Worm (Caenorhabditis elegans) whole organism, L1 larva: Measurements from ENCODE around the gene F58G1.8.

Source experiments
- F16B12.6 ChIP-seq: fragments of 150-350 bp; optimal IDR thresholded peaks from 2 replicates; lab custom pipeline; 2014; ENCODE audit warnings: missing biosample characterization, missing genetic modification characterization
- Y116A8C.19 ChIP-seq: sonication (generic microtip); optimal IDR thresholded peaks from 2 replicates; lab custom pipeline; 2016; ENCODE audit warnings: missing compliant biosample characterization, missing genetic modification characterization, borderline replicate concordance
- aha-1 ChIP-seq: fragments of 150-350 bp; optimal IDR thresholded peaks from 2 replicates; lab custom pipeline; 2014; ENCODE audit warnings: missing biosample characterization, missing genetic modification characterization
- alr-1 ChIP-seq: fragments of 200-800 bp; sonication (Bioruptor generic); optimal IDR thresholded peaks from 2 replicates; lab custom pipeline; 2018; ENCODE audit warnings: borderline replicate concordance, mild to moderate bottlenecking, missing genetic modification characterization, missing compliant biosample characterization
- aly-2 ChIP-seq: fragments of 150-350 bp; optimal IDR thresholded peaks from 2 replicates; lab custom pipeline; 2014; ENCODE audit warnings: missing biosample characterization, missing genetic modification characterization
- blmp-1 ChIP-seq: fragments of 150-350 bp; optimal IDR thresholded peaks from 2 replicates; lab custom pipeline; 2014; ENCODE audit warnings: missing biosample characterization, missing genetic modification characterization
- ceh-63 ChIP-seq: fragments of 200-800 bp; sonication (Bioruptor generic); optimal IDR thresholded peaks from 2 replicates; lab custom pipeline; 2018; ENCODE audit warnings: mild to moderate bottlenecking, missing genetic modification characterization, missing compliant biosample characterization
- ceh-8 ChIP-seq: fragments of 200-800 bp; sonication (Bioruptor generic); optimal IDR thresholded peaks from 2 replicates; lab custom pipeline; 2018; ENCODE audit warnings: mild to moderate bottlenecking, missing genetic modification characterization, moderate library complexity, missing compliant biosample characterization
- ces-1 ChIP-seq: fragments of 150-350 bp; optimal IDR thresholded peaks from 2 replicates; lab custom pipeline; 2014; ENCODE audit warnings: missing biosample characterization, missing genetic modification reagents, missing genetic modification characterization
- dpl-1 ChIP-seq, 3 experiments: fragments of 150-350 bp in 2 of 3; sonication (generic microtip) in 1 of 3; optimal IDR thresholded peaks; 2 replicates each; lab custom pipeline; 2014 to 2017; ENCODE audit warnings: missing biosample characterization in 3 of 3, missing genetic modification characterization in 3 of 3, missing genetic modification reagents in 3 of 3
- efl-1 ChIP-seq, 4 experiments: fragments of 150-350 bp; optimal IDR thresholded peaks in 3 of 4; peaks in 1 of 4; 1 replicate in 1 of 4; 2 replicates in 3 of 4; lab custom pipeline; 2014; ENCODE audit warnings: missing biosample characterization in 2 of 4, missing genetic modification characterization in 2 of 4, missing genetic modification reagents in 2 of 4
- efl-3 ChIP-seq: fragments of 200-800 bp; sonication (Bioruptor generic); optimal IDR thresholded peaks from 2 replicates; lab custom pipeline; 2018; ENCODE audit warnings: mild to moderate bottlenecking, missing genetic modification characterization, missing compliant biosample characterization
- elt-3 ChIP-seq, 6 experiments: fragments of 150-350 bp in 1 of 6; sonication (generic microtip); optimal IDR thresholded peaks; 2 replicates each; lab custom pipeline; 2017 to 2018; ENCODE audit warnings: missing biosample characterization in 6 of 6, missing genetic modification characterization in 6 of 6, inconsistent platforms in 1 of 6
- fkh-4 ChIP-seq: sonication (generic microtip); optimal IDR thresholded peaks from 2 replicates; lab custom pipeline; 2016; ENCODE audit warnings: missing compliant biosample characterization, missing genetic modification characterization, borderline replicate concordance
- fos-1 ChIP-seq: fragments of 150-350 bp; optimal IDR thresholded peaks from 2 replicates; lab custom pipeline; 2014; ENCODE audit warnings: missing biosample characterization, missing genetic modification characterization
- hlh-17 ChIP-seq: fragments of 200-800 bp; sonication (Bioruptor generic); optimal IDR thresholded peaks from 2 replicates; lab custom pipeline; 2018; ENCODE audit warnings: missing genetic modification characterization, mild to moderate bottlenecking, missing compliant biosample characterization, moderate library complexity, borderline replicate concordance
- irx-1 ChIP-seq: sonication (generic microtip); optimal IDR thresholded peaks from 2 replicates; lab custom pipeline; 2016; ENCODE audit warnings: missing genetic modification characterization, missing compliant biosample characterization
- jun-1 ChIP-seq: fragments of 150-350 bp; optimal IDR thresholded peaks from 2 replicates; lab custom pipeline; 2014; ENCODE audit warnings: missing biosample characterization, missing genetic modification reagents, missing genetic modification characterization
- lin-14 ChIP-seq: fragments of 200-800 bp; sonication (Bioruptor generic); optimal IDR thresholded peaks from 2 replicates; lab custom pipeline; 2018; ENCODE audit warnings: mild to moderate bottlenecking, missing genetic modification characterization, moderate library complexity, missing compliant biosample characterization
- lin-15B ChIP-seq: fragments of 150-350 bp; sonication (generic microtip); optimal IDR thresholded peaks from 3 replicates; lab custom pipeline; 2014; ENCODE audit warnings: missing biosample characterization, missing genetic modification characterization
- lin-35 ChIP-seq, 2 experiments: fragments of 150-350 bp; optimal IDR thresholded peaks; 2 replicates each; lab custom pipeline; 2014; ENCODE audit warnings: missing biosample characterization in 2 of 2, missing genetic modification characterization in 2 of 2, missing genetic modification reagents in 2 of 2
- lin-39 ChIP-seq: fragments of 150-350 bp; optimal IDR thresholded peaks from 2 replicates; lab custom pipeline; 2014; ENCODE audit warnings: missing biosample characterization, missing genetic modification reagents, missing genetic modification characterization
- lir-3 ChIP-seq: sonication (generic microtip); optimal IDR thresholded peaks from 2 replicates; lab custom pipeline; 2016; ENCODE audit warnings: mild to moderate bottlenecking, missing genetic modification characterization, moderate library complexity, missing compliant biosample characterization; ENCODE audit not compliant: poor library complexity
- lsy-2 ChIP-seq, 2 experiments: fragments of 150-350 bp; optimal IDR thresholded peaks; 2 replicates each; lab custom pipeline; 2014; ENCODE audit warnings: missing biosample characterization in 2 of 2, missing genetic modification characterization in 2 of 2
- mab-9 ChIP-seq: fragments of 200-800 bp; sonication (Bioruptor generic); IDR thresholded peaks from 2 replicates; pipeline ENCODE4 v1.3.6; 2022; ENCODE audit warnings: missing genetic modification reagents, missing genetic modification characterization, missing compliant biosample characterization
- mef-2 ChIP-seq: fragments of 150-350 bp; optimal IDR thresholded peaks from 2 replicates; lab custom pipeline; 2014; ENCODE audit warnings: missing biosample characterization, missing genetic modification characterization
- mep-1 ChIP-seq: fragments of 150-350 bp; optimal IDR thresholded peaks from 2 replicates; lab custom pipeline; 2014; ENCODE audit warnings: missing biosample characterization, missing genetic modification characterization
- nhr-20 ChIP-seq: sonication (generic microtip); optimal IDR thresholded peaks from 2 replicates; lab custom pipeline; 2016; ENCODE audit warnings: mild to moderate bottlenecking, missing genetic modification characterization, missing compliant biosample characterization
- nhr-28 ChIP-seq: fragments of 150-350 bp; optimal IDR thresholded peaks from 2 replicates; lab custom pipeline; 2014; ENCODE audit warnings: missing biosample characterization, missing genetic modification characterization
- nhr-84 ChIP-seq: sonication (generic microtip); optimal IDR thresholded peaks from 2 replicates; lab custom pipeline; 2017; ENCODE audit warnings: missing biosample characterization, missing genetic modification characterization
- nhr-85 ChIP-seq: sonication (generic microtip); peaks from one replicate; lab custom pipeline; 2016; ENCODE audit warnings: missing genetic modification characterization, inconsistent platforms, missing compliant biosample characterization
- nhr-90 ChIP-seq: sonication (generic microtip); optimal IDR thresholded peaks from 2 replicates; lab custom pipeline; 2016; ENCODE audit warnings: mild to moderate bottlenecking, missing genetic modification characterization, missing compliant biosample characterization; ENCODE audit not compliant: poor library complexity
- pag-3 ChIP-seq: sonication (generic microtip); optimal IDR thresholded peaks from 2 replicates; lab custom pipeline; 2017; ENCODE audit warnings: missing genetic modification characterization, mild to moderate bottlenecking, missing compliant biosample characterization, antibody characterized with exemption, borderline replicate concordance; ENCODE audit not compliant: insufficient read depth
- pax-3 ChIP-seq: fragments of 200-800 bp; sonication (Bioruptor generic); optimal IDR thresholded peaks from 2 replicates; lab custom pipeline; 2018; ENCODE audit warnings: mild to moderate bottlenecking, missing genetic modification characterization, moderate library complexity, missing compliant biosample characterization
- pqm-1 ChIP-seq: sonication (generic microtip); optimal IDR thresholded peaks from 3 replicates; lab custom pipeline; 2017; ENCODE audit warnings: missing biosample characterization, missing genetic modification characterization
- rnt-1 ChIP-seq: sonication (generic microtip); optimal IDR thresholded peaks from 2 replicates; lab custom pipeline; 2016; ENCODE audit warnings: mild to moderate bottlenecking, missing genetic modification characterization, moderate library complexity, missing compliant biosample characterization
- skn-1 ChIP-seq: fragments of 150-350 bp; optimal IDR thresholded peaks from 2 replicates; lab custom pipeline; 2014; ENCODE audit warnings: missing biosample characterization, missing genetic modification characterization
- snpc-4 ChIP-seq: fragments of 150-350 bp; optimal IDR thresholded peaks from 2 replicates; lab custom pipeline; 2014; ENCODE audit warnings: missing biosample characterization, missing genetic modification characterization
- snu-23 ChIP-seq: sonication (generic microtip); optimal IDR thresholded peaks from 2 replicates; lab custom pipeline; 2016; ENCODE audit warnings: missing genetic modification characterization, missing compliant biosample characterization
- unc-30 ChIP-seq: sonication (generic microtip); optimal IDR thresholded peaks from 2 replicates; lab custom pipeline; 2017; ENCODE audit warnings: missing biosample characterization, missing genetic modification characterization
- vab-15 ChIP-seq: sonication (generic microtip); optimal IDR thresholded peaks from 2 replicates; lab custom pipeline; 2017; ENCODE audit warnings: missing genotype, mild to moderate bottlenecking, missing genetic modification characterization, missing compliant biosample characterization
- xbp-1 ChIP-seq: sonication (generic microtip); optimal IDR thresholded peaks from 2 replicates; lab custom pipeline; 2016; ENCODE audit warnings: missing genetic modification characterization, missing compliant biosample characterization
- zag-1 ChIP-seq: fragments of 150-350 bp; optimal IDR thresholded peaks from 2 replicates; lab custom pipeline; 2014; ENCODE audit warnings: missing biosample characterization, missing genetic modification characterization
- zip-4 ChIP-seq: fragments of 200-800 bp; sonication (Bioruptor generic); optimal IDR thresholded peaks from 2 replicates; lab custom pipeline; 2018; ENCODE audit warnings: mild to moderate bottlenecking, missing genetic modification characterization, moderate library complexity, missing compliant biosample characterization
- ztf-4 ChIP-seq: fragments of 150-350 bp; optimal IDR thresholded peaks from 2 replicates; lab custom pipeline; 2014; ENCODE audit warnings: missing biosample characterization, missing genetic modification characterization

The F58G1.8 gene

ce11 chrII:12939161-12939560 is 13.7 kb upstream of the F58G1.8 start:
- TF ChIP-seq snpc-4 (tag; lab: Kevin White, UChicago), result peak; percentile 9
- peak in 1 of 6 experiments; percentile 31 for TF ChIP-seq elt-3 (tag; optimal IDR thresholded peaks at IDR 0.05; lab: Kevin White, UChicago)
- no peak for TF ChIP-seq nhr-84
- TF ChIP-seq nhr-20 (tag; lab: Kevin White, UChicago), result no peak
- TF ChIP-seq hlh-17 (GFP tag; lab: Kevin White, UChicago), result no peak
- TF ChIP-seq lin-14, result peak; percentile 49
- no peak for TF ChIP-seq fkh-4
- no peak for TF ChIP-seq nhr-90 (tag; lab: Kevin White, UChicago)
- TF ChIP-seq alr-1 (tag; lab: Kevin White, UChicago), result no peak
- TF ChIP-seq blmp-1, result peak; percentile 55
- TF ChIP-seq nhr-85 (tag; lab: Kevin White, UChicago), result no peak
- no peak for TF ChIP-seq jun-1 (tag; lab: Kevin White, UChicago)
- no peak for TF ChIP-seq ceh-8 (GFP tag; lab: Kevin White, UChicago)
- TF ChIP-seq zag-1 (tag; lab: Kevin White, UChicago), result no peak
- TF ChIP-seq mep-1, result no peak
- no peak for TF ChIP-seq rnt-1 (tag; lab: Kevin White, UChicago)
- TF ChIP-seq pax-3 (tag; lab: Kevin White, UChicago), result no peak
- no peak for TF ChIP-seq pag-3 (tag; lab: Kevin White, UChicago)
- TF ChIP-seq efl-1 (optimal IDR thresholded peaks at IDR 0.05; lab: Kevin White, UChicago), result no peak
- no peak for TF ChIP-seq efl-1 (GFP tag; optimal IDR thresholded peaks at IDR 0.05 in 1 of 2; lab: Kevin White, UChicago)
- no peak for TF ChIP-seq mab-9 (GFP tag; lab: Robert Waterston, UW)
- TF ChIP-seq lin-35 (GFP tag; optimal IDR thresholded peaks at IDR 0.05; lab: Kevin White, UChicago), result peak in 1 of 2 experiments; percentile 15

DNA sequence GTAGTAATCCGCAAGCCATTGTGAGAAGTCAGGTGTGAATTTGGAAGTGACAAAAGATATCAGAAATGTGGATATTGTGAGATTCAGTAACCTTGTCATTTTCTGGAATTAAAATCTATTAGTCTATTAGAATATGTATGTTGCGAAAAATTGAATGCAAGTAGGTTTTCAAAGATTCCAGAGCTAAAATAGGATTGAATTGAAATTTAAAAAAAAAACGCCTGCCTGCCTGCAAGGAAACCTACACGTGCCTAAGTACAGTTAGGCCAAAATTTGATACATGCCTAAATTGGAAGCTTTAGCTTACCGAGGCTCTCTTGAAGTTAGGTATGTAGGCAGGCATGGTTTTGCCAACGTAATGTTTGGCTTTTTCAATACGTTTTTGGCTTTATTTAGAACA is 9.8 kb upstream of the F58G1.8 start, which contains the start of gene lips-9:
TSS of gene lips-9 (minus strand) at position 101 of the 400 bp plus-strand sequence.
- TF ChIP-seq aha-1 (tag; lab: Kevin White, UChicago), result no peak
- TF ChIP-seq lsy-2 (tag; optimal IDR thresholded peaks at IDR 0.05; lab: Kevin White, UChicago), result no peak
- TF ChIP-seq pax-3 (tag; lab: Kevin White, UChicago), result no peak
- TF ChIP-seq lin-39 (tag; lab: Kevin White, UChicago), result no peak
- no peak for TF ChIP-seq Y116A8C.19 (tag; lab: Kevin White, UChicago)
- TF ChIP-seq rnt-1 (tag; lab: Kevin White, UChicago), result no peak
- TF ChIP-seq lin-15B (tag; lab: Kevin White, UChicago), result no peak
- TF ChIP-seq zip-4 (GFP tag; lab: Kevin White, UChicago), result no peak
- no peak for TF ChIP-seq dpl-1 (GFP tag; optimal IDR thresholded peaks at IDR 0.05; lab: Kevin White, UChicago)
- TF ChIP-seq skn-1 (tag; lab: Kevin White, UChicago), result no peak
- TF ChIP-seq snu-23 (GFP tag; lab: Kevin White, UChicago), result no peak
- no peak for TF ChIP-seq ztf-4 (tag; lab: Kevin White, UChicago)
- no peak for TF ChIP-seq efl-1 (optimal IDR thresholded peaks at IDR 0.05; lab: Kevin White, UChicago)
- no peak for TF ChIP-seq efl-1 (GFP tag; optimal IDR thresholded peaks at IDR 0.05 in 1 of 2; lab: Kevin White, UChicago)
- no peak for TF ChIP-seq nhr-84
- TF ChIP-seq irx-1 (tag; lab: Kevin White, UChicago), result no peak
- no peak for TF ChIP-seq F16B12.6 (tag; lab: Kevin White, UChicago)
- TF ChIP-seq vab-15 (tag; lab: Kevin White, UChicago), result no peak
- no peak for TF ChIP-seq pqm-1 (tag; lab: Kevin White, UChicago)
- no peak for TF ChIP-seq snpc-4 (tag; lab: Kevin White, UChicago)
- TF ChIP-seq, all 84 proteins: peak for 0

- TF ChIP-seq nhr-85 (tag; lab: Kevin White, UChicago), result no peak
- no peak for TF ChIP-seq aly-2 (tag; lab: Kevin White, UChicago)
- TF ChIP-seq Y116A8C.19 (tag; lab: Kevin White, UChicago), result no peak
- TF ChIP-seq elt-3 (tag; optimal IDR thresholded peaks at IDR 0.05; lab: Kevin White, UChicago), result no peak
- no peak for TF ChIP-seq F16B12.6 (tag; lab: Kevin White, UChicago)
- TF ChIP-seq ceh-63 (GFP tag; lab: Kevin White, UChicago), result no peak
- TF ChIP-seq efl-1 (optimal IDR thresholded peaks at IDR 0.05; lab: Kevin White, UChicago), result no peak
- peak in 1 of 2 experiments; percentile 56 for TF ChIP-seq efl-1 (GFP tag; optimal IDR thresholded peaks at IDR 0.05 in 1 of 2; lab: Kevin White, UChicago)
- TF ChIP-seq lir-3 (tag; lab: Kevin White, UChicago), result no peak
- no peak for TF ChIP-seq nhr-84
- no peak for TF ChIP-seq nhr-28
- no peak for TF ChIP-seq fos-1 (tag; lab: Kevin White, UChicago)
- TF ChIP-seq efl-3 (GFP tag; lab: Kevin White, UChicago), result no peak
- no peak for TF ChIP-seq lin-14
- TF ChIP-seq pqm-1 (tag; lab: Kevin White, UChicago), result peak; percentile 3
- TF ChIP-seq unc-30 (tag; lab: Kevin White, UChicago), result no peak
- TF ChIP-seq mef-2 (tag; lab: Kevin White, UChicago), result no peak
- no peak for TF ChIP-seq fkh-4
- no peak for TF ChIP-seq snpc-4 (tag; lab: Kevin White, UChicago)
- no peak for TF ChIP-seq ces-1 (GFP tag; lab: Kevin White, UChicago)
- TF ChIP-seq xbp-1, result peak; percentile 46
- no peak for TF ChIP-seq aha-1 (tag; lab: Kevin White, UChicago)
- no peak for TF ChIP-seq skn-1 (tag; lab: Kevin White, UChicago)
These were observed 6.0 kb upstream of the F58G1.8 start, which contains the start of gene dct-18 for ce11 chrII:12931456-12931923. Gene dct-18 (plus strand): TSS chrII:12931873.
